Fruit fly (Drosophila melanogaster): Measurements from ENCODE around the gene sesB.

sesB gene

DNA sequence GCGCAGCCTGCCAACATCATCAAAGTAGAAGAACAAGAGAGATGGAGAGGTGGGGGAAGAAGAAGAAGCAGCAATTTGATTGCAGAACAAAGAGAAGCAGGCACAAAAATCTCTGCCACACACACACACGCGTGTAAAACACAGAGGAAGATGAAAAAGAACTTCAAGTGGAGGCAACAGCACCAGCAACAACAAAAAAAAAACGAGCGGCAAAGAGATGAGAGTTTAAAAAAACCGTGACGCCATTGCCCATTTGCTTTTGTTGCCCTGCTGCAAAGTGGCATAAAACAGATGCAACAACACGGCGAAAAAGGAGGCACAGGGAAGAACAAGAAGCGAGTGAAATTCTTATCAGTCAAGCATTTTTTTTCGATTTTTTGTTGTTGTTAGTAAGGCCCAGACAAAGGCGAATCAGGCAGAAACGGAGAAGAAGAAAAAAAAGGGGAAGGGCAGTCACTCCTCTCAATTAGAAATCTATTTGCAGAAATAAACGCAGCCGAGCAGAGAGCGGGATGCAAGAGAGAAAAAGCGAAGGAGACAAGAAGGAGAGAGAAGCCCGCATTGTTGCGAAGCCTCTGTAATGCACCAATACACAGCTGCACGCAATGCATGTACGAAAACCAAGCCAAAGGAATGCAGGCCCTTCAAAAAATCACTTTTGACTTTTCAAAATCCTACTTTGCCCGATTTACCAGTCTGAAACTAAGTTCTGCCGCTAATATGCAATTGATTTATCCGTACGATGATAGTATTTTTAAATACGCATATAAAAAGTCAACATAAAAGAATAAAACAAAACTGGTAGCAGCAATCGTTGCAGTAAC lies 44.8 kb downstream of the sesB start (continued):
- TF ChIP-seq CG16779 (tag; optimal IDR thresholded peaks at IDR 0.05) (peak; percentile 35), ss (GFP tag; optimal IDR thresholded peaks at IDR 0.05) (peak; percentile 62 to 69), CG1621 (tag; optimal IDR thresholded peaks at IDR 0.05) (peak; percentile 14), fd85E (GFP tag; optimal IDR thresholded peaks at IDR 0.05) (no peak), spab (GFP tag; optimal IDR thresholded peaks at IDR 0.05) (peak; percentile 42), Hr4 (GFP tag; optimal IDR thresholded peaks at IDR 0.05) (no peak), OdsH (GFP tag; optimal IDR thresholded peaks at IDR 0.05) (no peak), esn (GFP tag; optimal IDR thresholded peaks at IDR 0.05) (no peak), CG8632 (GFP tag; optimal IDR thresholded peaks at IDR 0.05) (no peak), Sox15 (GFP tag; optimal IDR thresholded peaks at IDR 0.05) (no peak), Hr38 (GFP tag; optimal IDR thresholded peaks at IDR 0.05) (no peak), lz (GFP tag; optimal IDR thresholded peaks at IDR 0.05) (no peak), CG4318 (GFP tag; optimal IDR thresholded peaks at IDR 0.05) (no peak)

DNA sequence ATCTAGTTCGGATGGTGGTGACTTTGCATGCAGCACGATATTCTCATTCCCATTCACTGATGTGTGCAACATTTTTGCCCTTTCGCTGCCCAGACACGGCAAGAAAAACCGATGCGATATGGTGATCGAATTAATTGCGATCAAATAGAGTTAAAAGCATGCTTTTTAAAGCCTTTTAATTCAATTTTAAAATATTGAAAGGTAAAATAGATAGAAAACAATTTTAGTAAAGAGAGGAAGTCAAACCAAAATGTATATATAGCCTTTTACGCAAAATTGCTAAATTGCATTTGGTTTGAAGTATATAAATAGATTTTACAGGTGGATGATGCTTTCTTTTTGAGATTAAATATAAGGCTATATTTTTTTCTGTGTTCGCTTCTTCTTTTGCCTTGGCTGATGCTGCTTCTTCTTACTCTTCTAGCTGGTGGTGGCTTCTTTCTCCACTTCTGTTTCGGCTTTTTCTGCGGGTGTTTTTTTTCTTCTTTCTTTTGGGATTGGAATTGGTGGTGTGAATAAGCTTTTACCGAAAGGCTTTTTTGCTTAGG lies 45.7 kb downstream of the sesB start:
- TF ChIP-seq CG8119 (GFP tag; IDR thresholded peaks at IDR 0.05) (no peak), ss (GFP tag; optimal IDR thresholded peaks at IDR 0.05) (peak; percentile 41 to 62), acj6 (GFP tag; optimal IDR thresholded peaks at IDR 0.05) (no peak), CG11902 (GFP tag; optimal IDR thresholded peaks at IDR 0.05) (no peak), CG3032 (tag; optimal IDR thresholded peaks at IDR 0.05) (peak; percentile 39), CG34406 (GFP tag; optimal IDR thresholded peaks at IDR 0.05) (peak; percentile 15), Eip75B (GFP tag; optimal IDR thresholded peaks at IDR 0.05) (peak; percentile 60), vri (GFP tag; optimal IDR thresholded peaks at IDR 0.05) (no peak), CG6163 (GFP tag; IDR thresholded peaks at IDR 0.05) (peak; percentile 38; the same call in 1 of the 3 replicates), fd85E (GFP tag; optimal IDR thresholded peaks at IDR 0.05) (no peak), OdsH (GFP tag; optimal IDR thresholded peaks at IDR 0.05) (no peak), CG11294 (GFP tag; IDR thresholded peaks at IDR 0.05) (no peak), Met (GFP tag; optimal IDR thresholded peaks at IDR 0.05) (peak; percentile 46), svp (GFP tag) (peak; percentile 62), topi (GFP tag; optimal IDR thresholded peaks at IDR 0.05) (peak; percentile 14), CG6808 (GFP tag; optimal IDR thresholded peaks at IDR 0.05) (peak; percentile 8), Sox14 (GFP tag; optimal IDR thresholded peaks at IDR 0.05) (no peak), Smox (GFP tag; optimal IDR thresholded peaks at IDR 0.05) (no peak), CG10669 (GFP tag; optimal IDR thresholded peaks at IDR 0.05) (peak; percentile 17), Ets96B (tag; optimal IDR thresholded peaks at IDR 0.05) (peak; percentile 2), CG16779 (tag; optimal IDR thresholded peaks at IDR 0.05) (peak; percentile 1), CG31627 (GFP tag; optimal IDR thresholded peaks at IDR 0.05) (no peak), CG10631 (GFP tag; optimal IDR thresholded peaks at IDR 0.05) (peak; percentile 25), Eip78C (GFP tag) (peak; percentile 83), net (GFP tag; optimal IDR thresholded peaks at IDR 0.05) (no peak)

DNA sequence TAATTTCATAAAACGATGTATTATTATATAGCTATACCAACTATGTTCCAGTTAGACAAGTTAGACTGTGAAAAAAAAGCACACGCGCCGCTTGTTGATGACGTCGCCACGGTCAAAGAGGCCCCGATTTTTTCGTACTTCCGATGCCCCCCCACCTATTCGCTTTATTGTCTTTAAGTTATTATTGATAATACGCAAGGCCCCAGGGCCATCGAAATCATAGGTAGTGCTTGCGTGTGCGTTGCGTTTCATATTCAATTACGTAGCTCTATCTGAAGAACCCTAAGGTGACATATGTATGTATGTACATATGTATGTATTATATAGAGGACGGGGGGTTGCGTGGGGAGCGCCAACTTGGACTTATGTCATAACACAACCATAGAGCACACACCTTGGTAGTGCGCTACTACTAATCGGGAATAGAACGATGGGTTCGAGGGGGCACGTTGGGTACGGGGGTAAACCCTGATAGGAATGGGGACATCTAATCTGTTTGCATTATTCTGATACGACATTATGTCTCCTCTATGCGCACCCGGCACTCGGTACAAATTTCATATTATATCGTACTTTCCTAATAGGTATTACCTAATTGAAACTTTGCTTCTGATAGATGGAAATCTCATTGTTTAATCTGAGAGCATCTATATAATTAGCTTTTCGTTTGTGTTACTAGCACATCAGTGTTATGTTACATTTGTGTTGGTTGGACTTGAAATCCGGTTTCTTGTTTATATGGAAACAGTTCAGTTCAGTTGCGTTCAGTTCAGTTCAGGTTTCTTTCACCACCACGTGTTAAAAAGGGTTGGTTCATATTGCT lies 46.9 kb downstream of the sesB start:
- TF ChIP-seq CG10669 (GFP tag; optimal IDR thresholded peaks at IDR 0.05) (no peak), vri (GFP tag; optimal IDR thresholded peaks at IDR 0.05) (peak; percentile 50), CG34406 (GFP tag; optimal IDR thresholded peaks at IDR 0.05) (no peak), CG8632 (GFP tag; optimal IDR thresholded peaks at IDR 0.05) (no peak), Hr38 (GFP tag; optimal IDR thresholded peaks at IDR 0.05) (no peak), CG1621 (tag; optimal IDR thresholded peaks at IDR 0.05) (no peak), Hr4 (GFP tag; optimal IDR thresholded peaks at IDR 0.05) (no peak), fkh (GFP tag; optimal IDR thresholded peaks at IDR 0.05) (peak; percentile 59), Ets21C (GFP tag; optimal IDR thresholded peaks at IDR 0.05) (no peak), Smox (GFP tag; optimal IDR thresholded peaks at IDR 0.05) (no peak), Sox14 (GFP tag; optimal IDR thresholded peaks at IDR 0.05) (no peak)
